Worm (Caenorhabditis elegans) whole organism, mixed stage, embryonic: Measurements from ENCODE around the gene C27B7.7.

Source experiments
- M03D4.4 ChIP-seq: sonication (generic microtip); optimal IDR thresholded peaks from 2 replicates; lab custom pipeline; 2017; ENCODE audit warnings: mild to moderate bottlenecking, missing genetic modification characterization, missing compliant biosample characterization
- bed-3 ChIP-seq: fragments of 200-800 bp; sonication (Bioruptor generic); optimal IDR thresholded peaks from 3 replicates; lab custom pipeline; 2018; ENCODE audit warnings: mild to moderate bottlenecking, missing genetic modification characterization, moderate library complexity, missing compliant biosample characterization
- blmp-1 ChIP-seq: fragments of 150-350 bp; optimal IDR thresholded peaks from 2 replicates; lab custom pipeline; 2014; ENCODE audit warnings: missing biosample characterization, missing genetic modification characterization
- ceh-39 ChIP-seq: fragments of 150-350 bp; optimal IDR thresholded peaks from 2 replicates; lab custom pipeline; 2014; ENCODE audit warnings: missing biosample characterization, missing genetic modification characterization
- ceh-43 ChIP-seq: fragments of 200-800 bp; sonication (Bioruptor generic); optimal IDR thresholded peaks from 2 replicates; lab custom pipeline; 2018; ENCODE audit warnings: mild to moderate bottlenecking, missing genetic modification characterization, moderate library complexity, missing compliant biosample characterization
- ceh-83 ChIP-seq: fragments of 200-800 bp; sonication (Bioruptor generic); optimal IDR thresholded peaks from 2 replicates; lab custom pipeline; 2018; ENCODE audit warnings: mild to moderate bottlenecking, missing genetic modification characterization, missing compliant biosample characterization
- ces-1 ChIP-seq: fragments of 150-350 bp; optimal IDR thresholded peaks from 2 replicates; lab custom pipeline; 2014; ENCODE audit warnings: missing biosample characterization, missing genetic modification reagents, missing genetic modification characterization
- cnd-1 ChIP-seq: fragments of 200-800 bp; sonication (Bioruptor generic); optimal IDR thresholded peaks from 2 replicates; lab custom pipeline; 2018; ENCODE audit warnings: mild to moderate bottlenecking, missing genetic modification characterization, missing compliant biosample characterization
- elt-1 ChIP-seq: sonication (generic microtip); optimal IDR thresholded peaks from 2 replicates; lab custom pipeline; 2017; ENCODE audit warnings: missing genetic modification characterization, mild to moderate bottlenecking, missing compliant biosample characterization, antibody characterized with exemption, moderate library complexity, borderline replicate concordance; ENCODE audit not compliant: insufficient read depth
- flh-1 ChIP-seq: fragments of 200-800 bp; sonication (Bioruptor generic); optimal IDR thresholded peaks from 2 replicates; lab custom pipeline; 2018; ENCODE audit warnings: mild to moderate bottlenecking, missing genetic modification characterization, moderate library complexity, missing compliant biosample characterization
- ham-2 ChIP-seq: fragments of 200-800 bp; sonication (Bioruptor generic); optimal IDR thresholded peaks from 2 replicates; lab custom pipeline; 2018; ENCODE audit warnings: mild to moderate bottlenecking, missing genetic modification characterization, missing compliant biosample characterization
- hlh-1 ChIP-seq: fragments of 150-350 bp; optimal IDR thresholded peaks from 2 replicates; lab custom pipeline; 2014; ENCODE audit warnings: missing biosample characterization, missing genetic modification reagents, missing genetic modification characterization
- mab-5 ChIP-seq: fragments of 150-350 bp; optimal IDR thresholded peaks from 2 replicates; lab custom pipeline; 2014; ENCODE audit warnings: missing biosample characterization, missing genetic modification characterization
- nhr-12 ChIP-seq: fragments of 150-350 bp; optimal IDR thresholded peaks from 2 replicates; lab custom pipeline; 2014; ENCODE audit warnings: missing biosample characterization, missing genetic modification characterization
- nhr-2 ChIP-seq: fragments of 150-350 bp; optimal IDR thresholded peaks from 2 replicates; lab custom pipeline; 2014; ENCODE audit warnings: missing biosample characterization, missing genetic modification characterization
- nhr-28 ChIP-seq: fragments of 150-350 bp; optimal IDR thresholded peaks from 2 replicates; lab custom pipeline; 2014; ENCODE audit warnings: missing biosample characterization, missing genetic modification characterization
- pha-4 ChIP-seq: fragments of 150-350 bp; optimal IDR thresholded peaks from 2 replicates; lab custom pipeline; 2018; ENCODE audit warnings: missing biosample characterization, missing genetic modification reagents, missing genetic modification characterization
- sem-2 ChIP-seq: fragments of 200-800 bp; sonication (Bioruptor generic); optimal IDR thresholded peaks from 2 replicates; lab custom pipeline; 2018; ENCODE audit warnings: mild to moderate bottlenecking, missing genetic modification characterization, missing compliant biosample characterization
- tbx-8 ChIP-seq: fragments of 200-800 bp; sonication (Bioruptor generic); optimal IDR thresholded peaks from 2 replicates; lab custom pipeline; 2018; ENCODE audit warnings: mild to moderate bottlenecking, missing genetic modification characterization, moderate library complexity, missing compliant biosample characterization
- unc-120 ChIP-seq: sonication (generic microtip); optimal IDR thresholded peaks from 2 replicates; lab custom pipeline; 2017; ENCODE audit warnings: missing genetic modification characterization, missing compliant biosample characterization; ENCODE audit not compliant: poor library complexity, severe bottlenecking
- unc-62 ChIP-seq: fragments of 150-350 bp; optimal IDR thresholded peaks from 2 replicates; lab custom pipeline; 2014; ENCODE audit warnings: missing biosample characterization, missing genetic modification reagents, missing genetic modification characterization

The C27B7.7 gene

DNA sequence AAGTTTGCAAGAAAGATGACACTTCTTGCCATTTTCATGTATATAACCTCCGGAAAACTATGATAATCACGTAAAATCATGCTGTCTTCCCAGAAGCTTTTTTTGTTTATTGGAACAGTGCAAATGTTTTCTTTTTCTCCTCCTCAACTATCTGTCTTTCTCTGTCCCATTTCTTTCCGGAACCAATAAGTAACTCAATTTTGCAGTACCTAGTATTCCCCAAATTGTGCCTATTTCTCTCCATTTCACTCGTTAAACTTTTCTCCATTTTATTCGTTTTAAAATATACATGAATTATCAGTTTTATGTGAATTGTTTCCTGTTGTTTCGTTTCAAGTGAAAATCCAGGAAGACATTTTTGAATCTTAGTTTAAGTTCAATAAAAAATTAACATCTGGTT, 36.6 kb downstream of the C27B7.7 start:
- TF ChIP-seq nhr-28 (no peak), unc-62 (GFP tag; lab: Kevin White, UChicago) (no peak), ces-1 (GFP tag; lab: Kevin White, UChicago) (peak; percentile 73), bed-3 (GFP tag; lab: Kevin White, UChicago) (no peak), nhr-2 (tag; lab: Kevin White, UChicago) (no peak), hlh-1 (tag; lab: Kevin White, UChicago) (no peak), ceh-83 (no peak)

DNA sequence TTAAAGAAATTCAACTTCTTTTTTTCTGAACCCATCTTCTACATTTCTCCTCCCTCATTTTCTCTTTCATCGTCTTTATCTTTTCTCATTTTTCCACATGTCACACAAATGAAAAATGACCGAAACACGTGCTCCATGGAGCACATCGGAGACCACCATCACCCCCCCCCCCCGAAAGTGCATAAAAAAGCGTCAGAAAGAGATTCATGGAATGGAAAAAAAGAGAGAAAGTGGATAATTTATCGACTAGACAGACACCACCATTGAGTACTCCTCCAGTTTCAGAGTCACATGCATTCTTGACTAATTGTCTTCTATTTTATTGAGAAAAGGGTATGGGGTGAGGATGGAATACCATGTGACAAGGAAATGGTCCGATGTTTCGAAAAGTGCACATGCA, 40.3 kb downstream of the C27B7.7 start:
- TF ChIP-seq unc-120 (tag; lab: Kevin White, UChicago) (peak; percentile 50), elt-1 (tag; lab: Kevin White, UChicago) (no peak), unc-62 (GFP tag; lab: Kevin White, UChicago) (peak; percentile 33), mab-5 (tag; lab: Kevin White, UChicago) (peak; percentile 37)

ce11 chrIV:8949078-8950039, 42.5 kb downstream of the C27B7.7 start:
- no peak for TF ChIP-seq elt-1 (tag; lab: Kevin White, UChicago)
- no peak for TF ChIP-seq mab-5 (tag; lab: Kevin White, UChicago)
- no peak for TF ChIP-seq flh-1
- no peak for TF ChIP-seq M03D4.4 (tag; lab: Kevin White, UChicago)
- TF ChIP-seq nhr-2 (tag; lab: Kevin White, UChicago) = no peak
- no peak for TF ChIP-seq bed-3 (GFP tag; lab: Kevin White, UChicago)
- no peak for TF ChIP-seq tbx-8 (GFP tag; lab: Kevin White, UChicago)
- no peak for TF ChIP-seq ceh-39 (tag; lab: Kevin White, UChicago)
- no peak for TF ChIP-seq ces-1 (GFP tag; lab: Kevin White, UChicago)
- TF ChIP-seq blmp-1 (tag; lab: Kevin White, UChicago) = no peak
- no peak for TF ChIP-seq sem-2
- TF ChIP-seq nhr-28 = no peak
- no peak for TF ChIP-seq unc-120 (tag; lab: Kevin White, UChicago)
- TF ChIP-seq, all 35 proteins: peak for 0

DNA sequence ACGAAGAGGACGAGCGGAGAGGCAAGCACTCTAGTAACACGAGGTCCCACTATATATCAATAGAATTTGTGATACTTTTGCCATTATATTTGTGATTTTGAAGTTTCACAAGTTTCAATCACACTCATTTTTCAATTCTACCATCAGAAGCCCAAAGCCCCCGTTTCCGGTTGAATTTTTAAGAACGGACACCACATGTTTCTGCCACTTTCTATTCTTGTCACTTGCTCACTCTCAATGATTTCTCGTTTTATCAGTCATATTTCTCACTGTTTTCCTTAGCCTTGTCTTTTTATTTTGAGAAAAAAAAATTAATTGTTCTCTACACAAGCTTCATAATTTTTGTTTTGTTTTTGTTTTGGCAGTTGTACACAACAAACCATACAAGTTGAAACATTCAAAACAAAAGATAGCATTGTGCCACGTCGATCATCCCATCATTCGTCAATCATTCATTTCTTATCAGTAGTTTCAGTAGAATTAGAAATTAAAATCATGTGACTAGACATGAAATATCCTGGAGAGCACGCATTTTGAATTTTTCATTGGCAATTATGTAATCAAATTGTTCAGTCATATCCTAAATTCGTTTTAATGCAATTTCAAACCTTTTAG, 45.2 kb downstream of the C27B7.7 start:
- no peak for TF ChIP-seq tbx-8 (GFP tag; lab: Kevin White, UChicago)
- no peak for TF ChIP-seq ceh-39 (tag; lab: Kevin White, UChicago)
- TF ChIP-seq nhr-28 = no peak

- TF ChIP-seq ham-2 (GFP tag; lab: Kevin White, UChicago) = no peak
Observed at ce11 chrIV:8954126-8954525, 47.3 kb downstream of the C27B7.7 start.

DNA sequence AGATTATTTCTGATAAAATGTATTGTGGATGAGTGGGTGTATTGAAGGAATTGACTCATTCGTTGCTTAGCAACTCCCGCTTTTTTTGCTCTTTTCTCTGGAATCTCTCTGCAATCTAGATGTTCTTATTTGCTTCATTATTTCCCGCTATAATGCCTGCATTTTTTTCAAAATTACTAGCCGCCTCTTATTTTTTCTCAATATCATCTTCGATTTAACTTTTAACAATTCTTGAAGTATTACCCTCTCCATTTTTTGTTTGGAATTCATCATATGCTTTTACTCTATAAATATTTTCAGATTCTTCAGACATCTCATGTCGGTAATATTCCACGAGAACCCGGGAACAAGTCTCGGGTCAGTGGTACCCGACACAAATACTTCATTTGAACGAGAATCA, 49.3 kb downstream of the C27B7.7 start, which contains the start of gene tpra-1:
Gene tpra-1 (plus strand): TSS at position 301 of the 400 bp plus-strand sequence.
- no peak for TF ChIP-seq cnd-1 (tag; lab: Kevin White, UChicago)
- TF ChIP-seq nhr-12 (tag; lab: Kevin White, UChicago) = no peak
- no peak for TF ChIP-seq pha-4 (tag; lab: Kevin White, UChicago)
- TF ChIP-seq ceh-43 (GFP tag; lab: Kevin White, UChicago) = no peak
- TF ChIP-seq, all 35 proteins: peak for 0
